Fruit fly (Drosophila melanogaster): ENCODE data around the gene bocks.

- TF ChIP-seq CG8944 (GFP tag; optimal IDR thresholded peaks at IDR 0.05) (peak; percentile 51), emc (GFP tag; optimal IDR thresholded peaks at IDR 0.05) (no peak), CG12744 (GFP tag; optimal IDR thresholded peaks at IDR 0.05) (no peak), HmgZ (tag; optimal IDR thresholded peaks at IDR 0.05) (no peak), CG9609 (GFP tag; optimal IDR thresholded peaks at IDR 0.05) (no peak), TFAM (GFP tag; optimal IDR thresholded peaks at IDR 0.05) (no peak), lbe (GFP tag; optimal IDR thresholded peaks at IDR 0.05) (no peak), H2.0 (GFP tag; IDR thresholded peaks at IDR 0.05) (peak; percentile 43; the same call in 1 of the 2 replicates), dmrt11E (tag; optimal IDR thresholded peaks at IDR 0.05) (peak; percentile 78), CG1024 (GFP tag; IDR thresholded peaks at IDR 0.05) (0 out of 2 replicates have a peak, but pooled peaks have one; percentile 35)
Measured at dm6 chr3R:9598099-9598498, 7.3 kb upstream of the bocks start.

Measured in whole organism, embryonic.